Fruit fly (Drosophila melanogaster) whole organism, embryonic: ENCODE data around the gene CG32645.

Experiments used
- Adf1 ChIP-seq: fragments of 200-800 bp; sonication (Bioruptor generic); IDR thresholded peaks from 2 replicates; pipeline ENCODE4 v1.3.6; 2022; ENCODE audit warnings: missing biosample characterization, missing genetic modification characterization
- Atf-2 ChIP-seq: fragments of 200-800 bp; sonication (Bioruptor generic); optimal IDR thresholded peaks from 2 replicates; lab custom pipeline; 2016; ENCODE audit warnings: missing biosample characterization, missing genetic modification characterization
- Atf6 ChIP-seq: fragments of 200-800 bp; sonication (Bioruptor generic); IDR thresholded peaks from 2 replicates; pipeline ENCODE4 v1.3.6; 2022; ENCODE audit warnings: missing biosample characterization, missing genetic modification characterization
- CG10565 ChIP-seq: fragments of 200-800 bp; sonication (Bioruptor generic); optimal IDR thresholded peaks from 3 replicates; lab custom pipeline; 2016; ENCODE audit warnings: missing biosample characterization, mild to moderate bottlenecking, missing genetic modification characterization
- CG13287 ChIP-seq: fragments of 200-800 bp; sonication (Bioruptor generic); IDR thresholded peaks from 2 replicates; pipeline ENCODE4 v1.3.6; 2022; ENCODE audit warnings: missing biosample characterization, missing genetic modification characterization; ENCODE audit not compliant: partially characterized antibody
- CG13296 ChIP-seq: fragments of 200-800 bp; sonication (Bioruptor generic); optimal IDR thresholded peaks from 3 replicates; lab custom pipeline; 2018; ENCODE audit warnings: missing biosample characterization, mild to moderate bottlenecking, missing genetic modification characterization
- CG13624 ChIP-seq: fragments of 200-800 bp; sonication (Bioruptor generic); optimal IDR thresholded peaks from 2 replicates; lab custom pipeline; 2016; ENCODE audit warnings: missing biosample characterization, missing genetic modification characterization
- CG14860 ChIP-seq: fragments of 200-800 bp; sonication (Bioruptor generic); IDR thresholded peaks from 3 replicates; pipeline ENCODE4 v1.3.6; 2022; ENCODE audit warnings: missing biosample characterization, missing genetic modification characterization; ENCODE audit not compliant: partially characterized antibody
- CG15073 ChIP-seq: fragments of 200-800 bp; sonication (Bioruptor generic); optimal IDR thresholded peaks from 2 replicates; lab custom pipeline; 2016; ENCODE audit warnings: missing biosample characterization, missing genetic modification characterization
- CG3281 ChIP-seq: fragments of 200-800 bp; sonication (Bioruptor generic); optimal IDR thresholded peaks from 3 replicates; lab custom pipeline; 2017; ENCODE audit warnings: missing biosample characterization, mild to moderate bottlenecking, missing genetic modification characterization
- CG33213 ChIP-seq: fragments of 200-800 bp; sonication (Bioruptor generic); optimal IDR thresholded peaks from 3 replicates; lab custom pipeline; 2016; ENCODE audit warnings: missing biosample characterization, missing genetic modification characterization
- CG3847 ChIP-seq: fragments of 200-800 bp; sonication (Bioruptor generic); IDR thresholded peaks from 2 replicates; pipeline ENCODE4 v1.3.6; 2022; ENCODE audit warnings: missing biosample characterization, missing genetic modification characterization
- CG4360 ChIP-seq: fragments of 200-800 bp; sonication (Bioruptor generic); IDR thresholded peaks from 2 replicates; pipeline ENCODE4 v1.3.6; 2022; ENCODE audit warnings: missing biosample characterization, missing genetic modification characterization
- CG4404 ChIP-seq: fragments of 200-800 bp; sonication (Bioruptor generic); IDR thresholded peaks from 2 replicates; pipeline ENCODE4 v1.3.6; 2022; ENCODE audit warnings: missing biosample characterization, missing genetic modification characterization
- CG4854 ChIP-seq: fragments of 200-800 bp; sonication (Bioruptor generic); optimal IDR thresholded peaks from 2 replicates; lab custom pipeline; 2016; ENCODE audit warnings: missing biosample characterization, missing genetic modification characterization, inconsistent platforms
- CG6683 ChIP-seq: fragments of 200-800 bp; sonication (Bioruptor generic); optimal IDR thresholded peaks from 2 replicates; lab custom pipeline; 2017; ENCODE audit warnings: missing biosample characterization, mild to moderate bottlenecking, missing genetic modification characterization, missing genetic modification reagents
- CG7839 ChIP-seq: fragments of 200-800 bp; sonication (Bioruptor generic); optimal IDR thresholded peaks from 3 replicates; lab custom pipeline; 2018; ENCODE audit warnings: missing biosample characterization, mild to moderate bottlenecking, missing genetic modification characterization, moderate library complexity
- CG7928 ChIP-seq: fragments of 200-800 bp; sonication (Bioruptor generic); optimal IDR thresholded peaks from 2 replicates; lab custom pipeline; 2017; ENCODE audit warnings: missing biosample characterization, mild to moderate bottlenecking, missing genetic modification characterization
- CG8281 ChIP-seq: fragments of 200-800 bp; sonication (Bioruptor generic); optimal IDR thresholded peaks from 2 replicates; lab custom pipeline; 2018; ENCODE audit warnings: missing biosample characterization, mild to moderate bottlenecking, missing genetic modification characterization, moderate library complexity
- CG8478 ChIP-seq: fragments of >200 bp; optimal IDR thresholded peaks from 2 replicates; lab custom pipeline; 2018
- CG8765 ChIP-seq: fragments of 200-800 bp; sonication (Bioruptor generic); IDR thresholded peaks from 2 replicates; pipeline ENCODE4 v1.3.6; 2022; ENCODE audit warnings: missing biosample characterization, missing genetic modification characterization
- CG9437 ChIP-seq: fragments of 200-800 bp; sonication (Bioruptor generic); optimal IDR thresholded peaks from 2 replicates; lab custom pipeline; 2018; ENCODE audit warnings: missing biosample characterization, mild to moderate bottlenecking, missing genetic modification characterization
- D ChIP-seq, 2 experiments: fragments of 200-800 bp in 1 of 2; fragments of >200 bp in 1 of 2; sonication (Bioruptor generic) in 1 of 2; optimal IDR thresholded peaks; 2 replicates in 1 of 2; 3 replicates in 1 of 2; lab custom pipeline; 2017; ENCODE audit warnings: mild to moderate bottlenecking in 1 of 2, missing biosample characterization in 1 of 2, missing genetic modification characterization in 1 of 2, missing genetic modification reagents in 1 of 2
- D19A ChIP-seq: fragments of 200-800 bp; optimal IDR thresholded peaks from 3 replicates; lab custom pipeline; 2019; ENCODE audit warnings: missing biosample characterization, mild to moderate bottlenecking, missing genetic modification characterization, moderate library complexity
- Dek ChIP-seq: fragments of 200-800 bp; sonication (Bioruptor generic); optimal IDR thresholded peaks from 3 replicates; lab custom pipeline; 2019; ENCODE audit warnings: missing biosample characterization, mild to moderate bottlenecking, missing genetic modification characterization, moderate library complexity
- H2.0 ChIP-seq: fragments of 200-800 bp; sonication (Bioruptor generic); IDR thresholded peaks from 2 replicates; pipeline ENCODE4 v1.3.6; 2022; ENCODE audit warnings: missing biosample characterization, missing genetic modification characterization
- Lhr ChIP-seq: fragments of 200-800 bp; sonication (Bioruptor generic); optimal IDR thresholded peaks from 3 replicates; lab custom pipeline; 2017; ENCODE audit warnings: mild to moderate bottlenecking, missing biosample characterization, missing genetic modification reagents, missing genetic modification characterization
- Lpt ChIP-seq: fragments of >200 bp; optimal IDR thresholded peaks from 2 replicates; lab custom pipeline; 2018; ENCODE audit warnings: missing biosample characterization, missing genetic modification characterization
- Mes4 ChIP-seq: fragments of 200-800 bp; sonication (Bioruptor generic); optimal IDR thresholded peaks from 2 replicates; lab custom pipeline; 2016; ENCODE audit warnings: missing biosample characterization, missing genetic modification characterization
- Myb ChIP-seq: fragments of 200-800 bp; sonication (Bioruptor generic); optimal IDR thresholded peaks from 2 replicates; lab custom pipeline; 2016; ENCODE audit warnings: missing biosample characterization, missing genetic modification characterization
- Neu2 ChIP-seq: fragments of 200-800 bp; sonication (Bioruptor generic); optimal IDR thresholded peaks from 3 replicates; lab custom pipeline; 2016; ENCODE audit warnings: missing biosample characterization, missing genetic modification characterization, borderline replicate concordance
- Opbp ChIP-seq: fragments of 200-800 bp; sonication (Bioruptor generic); IDR thresholded peaks from 3 replicates; pipeline ENCODE4 v1.3.6; 2022; ENCODE audit warnings: missing biosample characterization, missing genetic modification characterization; ENCODE audit not compliant: partially characterized antibody
- Poxn ChIP-seq: fragments of 200-800 bp; sonication (Bioruptor generic); IDR thresholded peaks from 2 replicates; pipeline ENCODE4 v1.3.6; 2022; ENCODE audit warnings: missing biosample characterization, missing genetic modification characterization
- Sox100B ChIP-seq: fragments of 200-800 bp; sonication (Bioruptor generic); optimal IDR thresholded peaks from 3 replicates; lab custom pipeline; 2018; ENCODE audit warnings: missing biosample characterization, mild to moderate bottlenecking, missing genetic modification characterization
- Xbp1 ChIP-seq: fragments of 200-800 bp; sonication (Bioruptor generic); optimal IDR thresholded peaks from 3 replicates; lab custom pipeline; 2016; ENCODE audit warnings: missing biosample characterization, mild to moderate bottlenecking, missing genetic modification characterization
- ab ChIP-seq: fragments of 200-800 bp; sonication (Bioruptor generic); optimal IDR thresholded peaks from 2 replicates; lab custom pipeline; 2016; ENCODE audit warnings: missing biosample characterization, missing genetic modification characterization
- btn ChIP-seq: fragments of 200-800 bp; sonication (Bioruptor generic); optimal IDR thresholded peaks from 2 replicates; lab custom pipeline; 2016; ENCODE audit warnings: missing biosample characterization, missing genetic modification characterization
- cad ChIP-seq: fragments of >200 bp; optimal IDR thresholded peaks from 2 replicates; lab custom pipeline; 2017; ENCODE audit warnings: missing biosample characterization, missing genetic modification characterization
- crp ChIP-seq, 2 experiments: fragments of 200-800 bp; sonication (Bioruptor generic); optimal IDR thresholded peaks; 2 replicates in 1 of 2; 3 replicates in 1 of 2; lab custom pipeline; 2017; ENCODE audit warnings: missing biosample characterization in 2 of 2, missing genetic modification characterization in 2 of 2, mild to moderate bottlenecking in 1 of 2, moderate library complexity in 1 of 2
- gro ChIP-seq: fragments of 200-800 bp; sonication (Bioruptor generic); optimal IDR thresholded peaks from 2 replicates; lab custom pipeline; 2016; ENCODE audit warnings: missing biosample characterization, missing genetic modification characterization
- hbn ChIP-seq: fragments of 200-800 bp; sonication (Bioruptor generic); IDR thresholded peaks from 2 replicates; pipeline ENCODE4 v1.3.6; 2022; ENCODE audit warnings: missing biosample characterization, missing genetic modification characterization; ENCODE audit not compliant: partially characterized antibody
- hth ChIP-seq: fragments of >200 bp; optimal IDR thresholded peaks from 2 replicates; lab custom pipeline; 2017; ENCODE audit warnings: inconsistent platforms
- ken ChIP-seq: fragments of 200-800 bp; sonication (Bioruptor generic); IDR thresholded peaks from 3 replicates; pipeline ENCODE4 v1.3.6; 2022; ENCODE audit warnings: missing biosample characterization, missing genetic modification characterization
- onecut ChIP-seq: fragments of 200-800 bp; sonication (Bioruptor generic); IDR thresholded peaks from 2 replicates; pipeline ENCODE4 v1.3.6; 2022; ENCODE audit warnings: missing biosample characterization, missing genetic modification characterization
- org-1 ChIP-seq: fragments of 200-800 bp; sonication (Bioruptor generic); optimal IDR thresholded peaks from 2 replicates; lab custom pipeline; 2017; ENCODE audit warnings: missing biosample characterization, missing genetic modification characterization
- pzg ChIP-seq: fragments of 200-800 bp; sonication (Bioruptor generic); optimal IDR thresholded peaks from 3 replicates; lab custom pipeline; 2018; ENCODE audit warnings: missing biosample characterization, mild to moderate bottlenecking, missing genetic modification characterization, moderate library complexity
- seq ChIP-seq: fragments of 200-800 bp; sonication (Bioruptor generic); IDR thresholded peaks from 2 replicates; pipeline ENCODE4 v1.3.6; 2022; ENCODE audit warnings: missing biosample characterization, missing genetic modification characterization
- sr ChIP-seq: fragments of 200-800 bp; sonication (Bioruptor generic); IDR thresholded peaks from 3 replicates; pipeline ENCODE4 v1.3.6; 2022; ENCODE audit warnings: missing biosample characterization, missing genetic modification characterization
- stwl ChIP-seq: fragments of 200-800 bp; sonication (Bioruptor generic); optimal IDR thresholded peaks from 3 replicates; lab custom pipeline; 2018; ENCODE audit warnings: missing biosample characterization, mild to moderate bottlenecking, missing genetic modification characterization, moderate library complexity
- tgo ChIP-seq: fragments of 200-800 bp; sonication (Bioruptor generic); IDR thresholded peaks from 3 replicates; pipeline ENCODE4 v1.3.6; 2022; ENCODE audit warnings: missing biosample characterization, missing genetic modification characterization
- tio ChIP-seq: fragments of 200-800 bp; sonication (Bioruptor generic); optimal IDR thresholded peaks from 2 replicates; lab custom pipeline; 2017; ENCODE audit warnings: missing biosample characterization, missing genetic modification characterization, inconsistent platforms
- wor ChIP-seq: fragments of 200-800 bp; sonication (Bioruptor generic); IDR thresholded peaks from 2 replicates; pipeline ENCODE4 v1.3.6; 2022; ENCODE audit warnings: missing biosample characterization, missing genetic modification characterization

The CG32645 gene

DNA sequence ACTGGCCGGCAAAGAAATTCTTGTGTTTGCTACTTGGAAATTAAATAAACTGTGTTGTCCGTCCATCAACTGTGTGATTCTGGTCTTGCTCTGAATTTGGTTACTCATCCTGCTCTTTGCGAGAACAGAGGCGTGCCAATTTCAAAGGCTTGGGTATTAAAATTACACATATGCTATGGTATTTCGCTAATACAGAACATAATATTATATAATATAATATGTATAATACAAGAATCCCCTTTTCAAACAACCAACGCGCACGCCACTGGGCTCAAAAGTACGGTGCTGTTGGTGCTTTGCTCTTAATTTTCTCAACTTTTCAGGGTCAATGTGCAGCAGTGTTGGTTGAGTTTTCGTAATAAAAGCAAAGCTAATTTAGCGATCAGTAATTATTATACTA is 39.1 kb upstream of the CG32645 start (continued):
- TF ChIP-seq Adf1 (GFP tag; lab: Robert Waterston, UW) (peak; percentile 41; the same call in 1 of the 2 replicates), Lhr (GFP tag; lab: Kevin White, UChicago) (peak; percentile 3), sr (GFP tag; lab: Robert Waterston, UW) (no peak; the same call in 1 of the 3 replicates), CG10565 (GFP tag; lab: Kevin White, UChicago) (no peak), D (optimal IDR thresholded peaks at IDR 0.05; lab: Kevin White, UChicago) (no peak), D (GFP tag; optimal IDR thresholded peaks at IDR 0.05; lab: Kevin White, UChicago) (peak; percentile 56), CG3281 (GFP tag; lab: Kevin White, UChicago) (peak; percentile 86), onecut (GFP tag; lab: Robert Waterston, UW) (peak; percentile 65), tgo (GFP tag; lab: Robert Waterston, UW) (peak; percentile 91), CG4404 (GFP tag; lab: Robert Waterston, UW) (peak; percentile 62), Atf6 (GFP tag; lab: Robert Waterston, UW) (peak; percentile 84), seq (GFP tag; lab: Robert Waterston, UW) (peak; percentile 86), ab (GFP tag; lab: Kevin White, UChicago) (no peak), Dek (tag; lab: Kevin White, UChicago) (peak; percentile 88), CG7839 (peak; percentile 88), hbn (GFP tag; lab: Robert Waterston, UW) (no peak), pzg (no peak), org-1 (GFP tag; lab: Kevin White, UChicago) (peak; percentile 67), Neu2 (no peak), Mes4 (GFP tag; lab: Kevin White, UChicago) (no peak), gro (GFP tag; lab: Kevin White, UChicago) (no peak), CG13296 (peak; percentile 88), CG6683 (peak; percentile 47), CG13624 (GFP tag; lab: Kevin White, UChicago) (no peak), Poxn (GFP tag; lab: Robert Waterston, UW) (peak; percentile 58; the same call in 1 of the 2 replicates), stwl (tag; lab: Kevin White, UChicago) (no peak), Myb (GFP tag; lab: Kevin White, UChicago) (no peak), CG15073 (GFP tag; lab: Kevin White, UChicago) (no peak), CG14860 (no peak), D19A (peak; percentile 62), CG4854 (GFP tag; lab: Kevin White, UChicago) (no peak), CG7928 (GFP tag; lab: Kevin White, UChicago) (peak; percentile 20), crp (GFP tag; optimal IDR thresholded peaks at IDR 0.05; lab: Kevin White, UChicago) (no peak), CG9437 (GFP tag; lab: Kevin White, UChicago) (peak; percentile 51), Opbp (GFP tag; lab: Robert Waterston, UW) (no peak), wor (GFP tag; lab: Robert Waterston, UW) (peak; percentile 62), CG8281 (tag; lab: Kevin White, UChicago) (peak; percentile 59), ken (GFP tag; lab: Robert Waterston, UW) (peak; percentile 84), CG3847 (GFP tag; lab: Robert Waterston, UW) (peak; percentile 86), CG4360 (GFP tag; lab: Robert Waterston, UW) (peak; percentile 48), hth (no peak), Xbp1 (peak; percentile 79), Sox100B (GFP tag; lab: Kevin White, UChicago) (peak; percentile 64), H2.0 (peak; percentile 90), CG13287 (GFP tag; lab: Robert Waterston, UW) (no peak), Atf-2 (GFP tag; lab: Kevin White, UChicago) (no peak), CG8765 (GFP tag; lab: Robert Waterston, UW) (peak; percentile 56), CG8478 (lab: Kevin White, UChicago) (no peak), btn (GFP tag; lab: Kevin White, UChicago) (no peak), cad (GFP tag; lab: Kevin White, UChicago) (no peak), CG33213 (no peak), Lpt (GFP tag; lab: Kevin White, UChicago) (no peak), tio (GFP tag; lab: Kevin White, UChicago) (peak; percentile 57)
